Fruit fly (Drosophila melanogaster) whole organism, embryonic: Measurements from ENCODE around the gene CG31100.

Source experiments
- Antp ChIP-seq: fragments of 200-800 bp; sonication (Bioruptor generic); optimal IDR thresholded peaks from 3 replicates; lab custom pipeline; 2016; ENCODE audit warnings: missing biosample characterization, missing genetic modification characterization
- Bgb ChIP-seq: fragments of 200-800 bp; sonication (Bioruptor generic); IDR thresholded peaks from 2 replicates; pipeline ENCODE4 v1.3.6; 2022; ENCODE audit warnings: missing biosample characterization, missing genetic modification characterization; ENCODE audit not compliant: partially characterized antibody
- CG11696 ChIP-seq: fragments of 200-800 bp; sonication (Bioruptor generic); IDR thresholded peaks from 2 replicates; pipeline ENCODE4 v1.3.6; 2022; ENCODE audit warnings: missing biosample characterization, missing genetic modification characterization
- CG14050 ChIP-seq: fragments of 200-800 bp; sonication (Bioruptor generic); IDR thresholded peaks from 3 replicates; pipeline ENCODE4 v1.3.6; 2022; ENCODE audit warnings: missing biosample characterization, missing genetic modification characterization
- CG14710 ChIP-seq: fragments of 200-800 bp; sonication (Bioruptor generic); optimal IDR thresholded peaks from 3 replicates; lab custom pipeline; 2019; ENCODE audit warnings: missing biosample characterization, mild to moderate bottlenecking, missing genetic modification characterization, moderate library complexity
- CG15601 ChIP-seq: fragments of 200-800 bp; sonication (Bioruptor generic); optimal IDR thresholded peaks from 3 replicates; lab custom pipeline; 2019; ENCODE audit warnings: missing biosample characterization, mild to moderate bottlenecking, missing genetic modification characterization, moderate library complexity
- CG17359 ChIP-seq: fragments of 200-800 bp; sonication (Bioruptor generic); optimal IDR thresholded peaks from 3 replicates; lab custom pipeline; 2018; ENCODE audit warnings: missing biosample characterization, mild to moderate bottlenecking, missing genetic modification characterization, moderate library complexity
- CG17912 ChIP-seq: fragments of 200-800 bp; sonication (Bioruptor generic); optimal IDR thresholded peaks from 2 replicates; lab custom pipeline; 2018; ENCODE audit warnings: missing biosample characterization, mild to moderate bottlenecking, missing genetic modification characterization
- CG18619 ChIP-seq: fragments of 200-800 bp; sonication (Bioruptor generic); optimal IDR thresholded peaks from 3 replicates; lab custom pipeline; 2017; ENCODE audit warnings: missing biosample characterization, mild to moderate bottlenecking, missing genetic modification characterization
- CG2202 ChIP-seq: fragments of 200-800 bp; sonication (Bioruptor generic); optimal IDR thresholded peaks from 2 replicates; lab custom pipeline; 2018; ENCODE audit warnings: missing biosample characterization, mild to moderate bottlenecking, missing genetic modification characterization
- CG31441 ChIP-seq: fragments of 200-800 bp; sonication (Bioruptor generic); IDR thresholded peaks from 2 replicates; pipeline ENCODE4 v1.3.6; 2022; ENCODE audit warnings: missing biosample characterization, missing genetic modification characterization
- CG4328 ChIP-seq: fragments of 200-800 bp; sonication (Bioruptor generic); optimal IDR thresholded peaks from 3 replicates; lab custom pipeline; 2017; ENCODE audit warnings: missing biosample characterization, missing genetic modification reagents, missing genetic modification characterization
- CG4820 ChIP-seq: fragments of 200-800 bp; sonication (Bioruptor generic); optimal IDR thresholded peaks from 3 replicates; lab custom pipeline; 2016; ENCODE audit warnings: missing biosample characterization, missing genetic modification characterization
- CG5180 ChIP-seq: fragments of 200-800 bp; sonication (Bioruptor generic); optimal IDR thresholded peaks from 3 replicates; lab custom pipeline; 2017; ENCODE audit warnings: missing biosample characterization, missing genetic modification characterization, mild to moderate bottlenecking, moderate library complexity, missing genetic modification reagents
- CG5953 ChIP-seq: fragments of 200-800 bp; sonication (Bioruptor generic); IDR thresholded peaks from 2 replicates; pipeline ENCODE4 v1.3.6; 2022; ENCODE audit warnings: missing biosample characterization, missing genetic modification characterization
- CG8359 ChIP-seq: fragments of 200-800 bp; sonication (Bioruptor generic); optimal IDR thresholded peaks from 2 replicates; lab custom pipeline; 2017; ENCODE audit warnings: missing biosample characterization, mild to moderate bottlenecking, missing genetic modification characterization, borderline replicate concordance
- CG8478 ChIP-seq: fragments of >200 bp; optimal IDR thresholded peaks from 2 replicates; lab custom pipeline; 2018
- CG9609 ChIP-seq: fragments of 200-800 bp; sonication (Bioruptor generic); optimal IDR thresholded peaks from 3 replicates; lab custom pipeline; 2016; ENCODE audit warnings: missing biosample characterization, missing genetic modification characterization
- Chrac-16 ChIP-seq: fragments of 200-800 bp; sonication (Bioruptor generic); optimal IDR thresholded peaks from 3 replicates; lab custom pipeline; 2016; ENCODE audit warnings: missing biosample characterization, missing genetic modification characterization
- D ChIP-seq, 2 experiments: fragments of 200-800 bp in 1 of 2; fragments of >200 bp in 1 of 2; sonication (Bioruptor generic) in 1 of 2; optimal IDR thresholded peaks; 2 replicates in 1 of 2; 3 replicates in 1 of 2; lab custom pipeline; 2017; ENCODE audit warnings: mild to moderate bottlenecking in 1 of 2, missing biosample characterization in 1 of 2, missing genetic modification characterization in 1 of 2, missing genetic modification reagents in 1 of 2
- Dfd ChIP-seq, 2 experiments: fragments of >200 bp; optimal IDR thresholded peaks; 2 replicates each; lab custom pipeline; 2017; ENCODE audit warnings: missing biosample characterization in 2 of 2, missing genetic modification characterization in 2 of 2
- Dll ChIP-seq: fragments of 200-800 bp; sonication (Bioruptor generic); IDR thresholded peaks from 4 replicates; pipeline ENCODE4 v1.3.6; 2022; ENCODE audit warnings: missing biosample characterization, missing genetic modification characterization; ENCODE audit not compliant: partially characterized antibody
- HLH4C ChIP-seq: fragments of 200-800 bp; sonication (Bioruptor generic); IDR thresholded peaks from 3 replicates; pipeline ENCODE4 v1.3.6; 2022; ENCODE audit warnings: missing biosample characterization, missing genetic modification characterization; ENCODE audit not compliant: partially characterized antibody
- Hey ChIP-seq: fragments of 200-800 bp; sonication (Bioruptor generic); optimal IDR thresholded peaks from 3 replicates; lab custom pipeline; 2018; ENCODE audit warnings: missing biosample characterization, mild to moderate bottlenecking, missing genetic modification characterization
- MBD-R2 ChIP-seq: fragments of 200-800 bp; sonication (Bioruptor generic); IDR thresholded peaks from 2 replicates; pipeline ENCODE4 v1.3.6; 2022; ENCODE audit warnings: missing biosample characterization, missing genetic modification characterization
- Meics ChIP-seq: fragments of 200-800 bp; sonication (Bioruptor generic); optimal IDR thresholded peaks from 2 replicates; lab custom pipeline; 2017; ENCODE audit warnings: missing biosample characterization, mild to moderate bottlenecking, missing genetic modification characterization
- Oli ChIP-seq: fragments of 200-800 bp; sonication (Bioruptor generic); optimal IDR thresholded peaks from 2 replicates; lab custom pipeline; 2018; ENCODE audit warnings: missing biosample characterization, mild to moderate bottlenecking, missing genetic modification characterization, moderate library complexity
- Ravus ChIP-seq: fragments of 200-800 bp; sonication (Bioruptor generic); IDR thresholded peaks from 2 replicates; pipeline ENCODE4 v1.3.6; 2022; ENCODE audit warnings: missing biosample characterization, missing genetic modification characterization
- Rx ChIP-seq: fragments of 200-800 bp; sonication (Bioruptor generic); IDR thresholded peaks from 2 replicates; pipeline ENCODE4 v1.3.6; 2022; ENCODE audit warnings: missing biosample characterization, missing genetic modification characterization
- Tbp ChIP-seq: fragments of >200 bp; optimal IDR thresholded peaks from 2 replicates; lab custom pipeline; 2018; ENCODE audit warnings: missing biosample characterization, missing genetic modification characterization
- Xbp1 ChIP-seq: fragments of 200-800 bp; sonication (Bioruptor generic); optimal IDR thresholded peaks from 3 replicates; lab custom pipeline; 2016; ENCODE audit warnings: missing biosample characterization, mild to moderate bottlenecking, missing genetic modification characterization
- ap ChIP-seq: fragments of 200-800 bp; sonication (Bioruptor generic); IDR thresholded peaks from 2 replicates; pipeline ENCODE4 v1.3.6; 2022; ENCODE audit warnings: missing biosample characterization, missing genetic modification characterization
- az2 ChIP-seq: fragments of 200-800 bp; sonication (Bioruptor generic); optimal IDR thresholded peaks from 3 replicates; lab custom pipeline; 2016; ENCODE audit warnings: missing biosample characterization, missing genetic modification characterization
- bab2 ChIP-seq: fragments of 200-800 bp; sonication (Bioruptor generic); optimal IDR thresholded peaks from 2 replicates; lab custom pipeline; 2016; ENCODE audit warnings: missing biosample characterization, missing genetic modification characterization
- cad ChIP-seq: fragments of >200 bp; optimal IDR thresholded peaks from 2 replicates; lab custom pipeline; 2017; ENCODE audit warnings: missing biosample characterization, missing genetic modification characterization
- chinmo ChIP-seq: fragments of 200-800 bp; sonication (Bioruptor generic); IDR thresholded peaks from 4 replicates; pipeline ENCODE4 v1.3.6; 2022; ENCODE audit warnings: missing biosample characterization, missing genetic modification characterization; ENCODE audit not compliant: partially characterized antibody
- dati ChIP-seq: fragments of 200-800 bp; sonication (Bioruptor generic); IDR thresholded peaks from 2 replicates; pipeline ENCODE4 v1.3.6; 2022; ENCODE audit warnings: missing biosample characterization, missing genetic modification characterization
- dmrt11E ChIP-seq: fragments of 200-800 bp; sonication (Bioruptor generic); optimal IDR thresholded peaks from 3 replicates; lab custom pipeline; 2018; ENCODE audit warnings: missing biosample characterization, mild to moderate bottlenecking, missing genetic modification characterization, moderate library complexity
- dmrt99B ChIP-seq: fragments of 200-800 bp; sonication (Bioruptor generic); optimal IDR thresholded peaks from 2 replicates; lab custom pipeline; 2018; ENCODE audit warnings: missing biosample characterization, mild to moderate bottlenecking, missing genetic modification characterization, moderate library complexity
- ems ChIP-seq: fragments of 200-800 bp; sonication (Bioruptor generic); optimal IDR thresholded peaks from 3 replicates; lab custom pipeline; 2016; ENCODE audit warnings: missing biosample characterization, missing genetic modification characterization
- hbn ChIP-seq: fragments of 200-800 bp; sonication (Bioruptor generic); IDR thresholded peaks from 2 replicates; pipeline ENCODE4 v1.3.6; 2022; ENCODE audit warnings: missing biosample characterization, missing genetic modification characterization; ENCODE audit not compliant: partially characterized antibody
- lov ChIP-seq, 2 experiments: fragments of 200-800 bp in 1 of 2; fragments of >200 bp in 1 of 2; sonication (Bioruptor generic) in 1 of 2; IDR thresholded peaks in 1 of 2; optimal IDR thresholded peaks in 1 of 2; 2 replicates in 1 of 2; 3 replicates in 1 of 2; pipeline versions ENCODE4 v1.3.6 to Lab custom; 2017 to 2022; ENCODE audit warnings: missing biosample characterization in 1 of 2, missing genetic modification characterization in 1 of 2
- otp ChIP-seq: fragments of 200-800 bp; sonication (Bioruptor generic); IDR thresholded peaks from 3 replicates; pipeline ENCODE4, ENCODE4 v1.3.6; 2022; ENCODE audit warnings: missing biosample characterization, missing genetic modification characterization
- peb ChIP-seq: fragments of 200-800 bp; sonication (Bioruptor generic); IDR thresholded peaks from 2 replicates; pipeline ENCODE4 v1.3.6; 2022; ENCODE audit warnings: missing biosample characterization, missing genetic modification characterization
- seq ChIP-seq: fragments of 200-800 bp; sonication (Bioruptor generic); IDR thresholded peaks from 2 replicates; pipeline ENCODE4 v1.3.6; 2022; ENCODE audit warnings: missing biosample characterization, missing genetic modification characterization
- slou ChIP-seq: fragments of 200-800 bp; sonication (Bioruptor generic); optimal IDR thresholded peaks from 3 replicates; lab custom pipeline; 2016; ENCODE audit warnings: missing biosample characterization, missing genetic modification characterization
- sob ChIP-seq: fragments of 200-800 bp; sonication (Bioruptor generic); IDR thresholded peaks from 2 replicates; pipeline ENCODE4 v1.3.6; 2022; ENCODE audit warnings: missing biosample characterization, missing genetic modification characterization
- tap ChIP-seq: fragments of 200-800 bp; optimal IDR thresholded peaks from 3 replicates; lab custom pipeline; 2019; ENCODE audit warnings: missing biosample characterization, mild to moderate bottlenecking, missing genetic modification characterization, moderate library complexity
- ttk ChIP-seq: fragments of 200-800 bp; sonication (Bioruptor generic); IDR thresholded peaks from 2 replicates; pipeline ENCODE4 v2.1.2; 2022; ENCODE audit warnings: missing biosample characterization, missing genetic modification characterization
- vnd ChIP-seq: fragments of 200-800 bp; sonication (Bioruptor generic); IDR thresholded peaks from 3 replicates; pipeline ENCODE4 v1.3.6; 2022; ENCODE audit warnings: missing biosample characterization, missing genetic modification characterization; ENCODE audit not compliant: partially characterized antibody

Gene CG31100

DNA sequence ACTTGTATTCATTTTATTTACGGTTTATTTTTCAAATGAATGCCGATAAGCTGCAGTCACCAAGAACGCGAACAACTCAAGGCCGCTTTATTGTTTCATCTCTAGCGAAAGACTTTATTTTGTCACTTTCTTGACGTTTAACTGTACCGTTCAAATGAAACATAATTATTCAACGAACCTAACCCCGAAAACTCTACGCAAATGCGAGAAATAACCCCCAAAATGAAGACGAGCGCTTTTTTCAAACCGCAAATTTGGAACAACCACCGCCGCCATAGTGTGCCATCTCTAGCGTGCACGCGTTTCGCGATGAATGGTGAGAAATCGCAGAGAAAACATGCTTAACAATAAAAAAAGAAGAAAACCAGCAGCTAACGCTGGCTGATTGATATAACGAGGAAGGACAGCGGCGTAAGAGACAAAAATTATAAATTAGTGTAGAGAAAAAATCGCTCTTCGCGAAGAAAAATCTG is 18.8 kb downstream of the CG31100 start, which contains the start of gene CG11970 (continued):
- TF ChIP-seq bab2 (GFP tag; lab: Kevin White, UChicago) = peak; percentile 33
- peak; percentile 22 for TF ChIP-seq CG18619 (GFP tag; lab: Kevin White, UChicago)
- no peak for TF ChIP-seq otp (GFP tag; lab: Robert Waterston, UW)
- no peak for TF ChIP-seq HLH4C (GFP tag; lab: Robert Waterston, UW)
- no peak for TF ChIP-seq az2 (GFP tag; lab: Kevin White, UChicago)
- TF ChIP-seq tap (tag; lab: Kevin White, UChicago) = no peak
- TF ChIP-seq dati = no peak
- no peak for TF ChIP-seq CG2202 (tag; lab: Kevin White, UChicago)
- TF ChIP-seq Dfd (GFP tag; optimal IDR thresholded peaks at IDR 0.05; lab: Kevin White, UChicago) = no peak
- TF ChIP-seq CG17912 = no peak
- TF ChIP-seq CG14050 (GFP tag; lab: Robert Waterston, UW) = 0 out of 3 replicates have a peak, but pooled peaks have one; percentile 10
- peak; percentile 52 for TF ChIP-seq hbn (GFP tag; lab: Robert Waterston, UW)
- 0 out of 3 replicates have a peak, but pooled peaks have one; percentile 20 for TF ChIP-seq vnd
- TF ChIP-seq MBD-R2 (GFP tag; lab: Robert Waterston, UW) = peak; percentile 61
- TF ChIP-seq D (optimal IDR thresholded peaks at IDR 0.05; lab: Kevin White, UChicago) = no peak
- no peak for TF ChIP-seq D (GFP tag; optimal IDR thresholded peaks at IDR 0.05; lab: Kevin White, UChicago)
- peak; percentile 21 for TF ChIP-seq CG4328 (GFP tag; lab: Kevin White, UChicago)
- no peak for TF ChIP-seq sob (GFP tag; lab: Robert Waterston, UW)
- TF ChIP-seq dmrt11E (tag; lab: Kevin White, UChicago) = peak; percentile 22
- TF ChIP-seq Antp (GFP tag; lab: Kevin White, UChicago) = peak; percentile 45
- TF ChIP-seq Dll (GFP tag; lab: Robert Waterston, UW) = peak; percentile 71
- no peak for TF ChIP-seq ems
- no peak for TF ChIP-seq Meics (GFP tag; lab: Kevin White, UChicago)
- TF ChIP-seq lov (optimal IDR thresholded peaks at IDR 0.05; lab: Kevin White, UChicago) = no peak
- no peak for TF ChIP-seq lov (GFP tag; IDR thresholded peaks at IDR 0.05; lab: Robert Waterston, UW)
- no peak for TF ChIP-seq CG5180 (GFP tag; lab: Kevin White, UChicago)
- TF ChIP-seq CG15601 (tag; lab: Kevin White, UChicago) = no peak
- TF ChIP-seq CG5953 = 0 out of 2 replicates have a peak, but pooled peaks have one; percentile 33
- no peak for TF ChIP-seq ap (GFP tag; lab: Robert Waterston, UW)
- TF ChIP-seq CG11696 = no peak
- TF ChIP-seq CG4820 = no peak
- peak; percentile 36 for TF ChIP-seq Chrac-16 (GFP tag; lab: Kevin White, UChicago)
- peak; percentile 53 for TF ChIP-seq seq (GFP tag; lab: Robert Waterston, UW)
- no peak for TF ChIP-seq ttk
- no peak for TF ChIP-seq slou (GFP tag; lab: Kevin White, UChicago)
- TF ChIP-seq CG8359 (GFP tag; lab: Kevin White, UChicago) = no peak
- no peak for TF ChIP-seq Tbp
- no peak for TF ChIP-seq Oli (tag; lab: Kevin White, UChicago)
- TF ChIP-seq Bgb (GFP tag; lab: Robert Waterston, UW) = no peak
- no peak for TF ChIP-seq Ravus (GFP tag; lab: Robert Waterston, UW)
- no peak for TF ChIP-seq peb
- no peak for TF ChIP-seq dmrt99B (tag; lab: Kevin White, UChicago)
- no peak for TF ChIP-seq chinmo (GFP tag; lab: Robert Waterston, UW)
- TF ChIP-seq CG14710 (tag; lab: Kevin White, UChicago) = peak; percentile 55
- TF ChIP-seq CG17359 (tag; lab: Kevin White, UChicago) = no peak
- peak; percentile 42 for TF ChIP-seq CG9609 (GFP tag; lab: Kevin White, UChicago)
- no peak for TF ChIP-seq Hey (tag; lab: Kevin White, UChicago)
- peak; percentile 9 for TF ChIP-seq Xbp1 (GFP tag; lab: Kevin White, UChicago)
- TF ChIP-seq CG8478 (lab: Kevin White, UChicago) = no peak
- TF ChIP-seq CG31441 (GFP tag; lab: Robert Waterston, UW) = no peak
- no peak for TF ChIP-seq cad
- no peak for TF ChIP-seq Rx (GFP tag; lab: Robert Waterston, UW)
